Fruit fly (Drosophila melanogaster) whole organism, embryonic: ENCODE measurements around the gene Tim17b1.

Experiments used
- B-H1 ChIP-seq: fragments of 200-800 bp; sonication (Bioruptor generic); IDR thresholded peaks from 3 replicates; pipeline ENCODE4 v1.3.6; 2022; ENCODE audit warnings: missing biosample characterization, missing genetic modification characterization
- BEAF-32 ChIP-seq: fragments of 200-800 bp; sonication (Bioruptor generic); optimal IDR thresholded peaks from 3 replicates; lab custom pipeline; 2017; ENCODE audit warnings: missing biosample characterization, missing genetic modification characterization, mild to moderate bottlenecking, moderate library complexity, missing genetic modification reagents
- CG10654 ChIP-seq: fragments of 200-800 bp; sonication (Bioruptor generic); optimal IDR thresholded peaks from 2 replicates; lab custom pipeline; 2016; ENCODE audit warnings: missing biosample characterization, missing genetic modification characterization
- CG10979 ChIP-seq: fragments of 200-800 bp; sonication (Bioruptor generic); optimal IDR thresholded peaks from 2 replicates; lab custom pipeline; 2018; ENCODE audit warnings: missing biosample characterization, mild to moderate bottlenecking, missing genetic modification characterization, moderate library complexity
- CG13894 ChIP-seq: fragments of 200-800 bp; sonication (Bioruptor generic); optimal IDR thresholded peaks from 3 replicates; lab custom pipeline; 2018; ENCODE audit warnings: missing biosample characterization, mild to moderate bottlenecking, missing genetic modification characterization, moderate library complexity
- CG14860 ChIP-seq: fragments of 200-800 bp; sonication (Bioruptor generic); IDR thresholded peaks from 3 replicates; pipeline ENCODE4 v1.3.6; 2022; ENCODE audit warnings: missing biosample characterization, missing genetic modification characterization; ENCODE audit not compliant: partially characterized antibody
- CG14965 ChIP-seq: fragments of 200-800 bp; sonication (Bioruptor generic); optimal IDR thresholded peaks from 2 replicates; lab custom pipeline; 2016; ENCODE audit warnings: missing biosample characterization, missing genetic modification characterization, borderline replicate concordance
- CG15696 ChIP-seq: fragments of 200-800 bp; sonication (Bioruptor generic); optimal IDR thresholded peaks from 2 replicates; lab custom pipeline; 2019; ENCODE audit warnings: missing biosample characterization, mild to moderate bottlenecking, missing genetic modification characterization, moderate library complexity
- CG16863 ChIP-seq: fragments of 200-800 bp; sonication (Bioruptor generic); optimal IDR thresholded peaks from 3 replicates; lab custom pipeline; 2016; ENCODE audit warnings: missing biosample characterization, missing genetic modification characterization
- CG17328 ChIP-seq: fragments of 200-800 bp; sonication (Bioruptor generic); IDR thresholded peaks from 2 replicates; pipeline ENCODE4 v1.3.6; 2022; ENCODE audit warnings: missing biosample characterization, missing genetic modification characterization
- CG18262 ChIP-seq: fragments of 200-800 bp; optimal IDR thresholded peaks from 3 replicates; lab custom pipeline; 2019; ENCODE audit warnings: missing biosample characterization, mild to moderate bottlenecking, missing genetic modification characterization, moderate library complexity
- CG30020 ChIP-seq: fragments of 200-800 bp; optimal IDR thresholded peaks from 2 replicates; lab custom pipeline; 2019; ENCODE audit warnings: missing biosample characterization, mild to moderate bottlenecking, missing genetic modification characterization, moderate library complexity
- CG32767 ChIP-seq: fragments of 200-800 bp; sonication (Bioruptor generic); IDR thresholded peaks from 2 replicates; pipeline ENCODE4 v1.3.6; 2022; ENCODE audit warnings: missing biosample characterization, missing genetic modification characterization
- CG3407 ChIP-seq: fragments of 200-800 bp; sonication (Bioruptor generic); optimal IDR thresholded peaks from 2 replicates; lab custom pipeline; 2018; ENCODE audit warnings: missing biosample characterization, mild to moderate bottlenecking, missing genetic modification characterization
- CG34376 ChIP-seq: fragments of 200-800 bp; sonication (Bioruptor generic); optimal IDR thresholded peaks from 2 replicates; lab custom pipeline; 2018; ENCODE audit warnings: missing biosample characterization, mild to moderate bottlenecking, missing genetic modification characterization
- CG3726 ChIP-seq: fragments of 200-800 bp; sonication (Bioruptor generic); IDR thresholded peaks from 3 replicates; pipeline ENCODE4, ENCODE4 v1.3.6; 2022; ENCODE audit warnings: missing biosample characterization, missing genetic modification characterization
- CG4424 ChIP-seq: fragments of 200-800 bp; sonication (Bioruptor generic); optimal IDR thresholded peaks from 3 replicates; lab custom pipeline; 2016; ENCODE audit warnings: missing biosample characterization, missing genetic modification characterization
- CG5953 ChIP-seq: fragments of 200-800 bp; sonication (Bioruptor generic); IDR thresholded peaks from 2 replicates; pipeline ENCODE4 v1.3.6; 2022; ENCODE audit warnings: missing biosample characterization, missing genetic modification characterization
- CG6272 ChIP-seq: fragments of 200-800 bp; sonication (Bioruptor generic); IDR thresholded peaks from 2 replicates; pipeline ENCODE4 v1.3.6; 2022; ENCODE audit warnings: missing biosample characterization, missing genetic modification characterization
- CG6683 ChIP-seq: fragments of 200-800 bp; sonication (Bioruptor generic); optimal IDR thresholded peaks from 2 replicates; lab custom pipeline; 2017; ENCODE audit warnings: missing biosample characterization, mild to moderate bottlenecking, missing genetic modification characterization, missing genetic modification reagents
- CG7556 ChIP-seq: fragments of 200-800 bp; sonication (Bioruptor generic); optimal IDR thresholded peaks from 2 replicates; lab custom pipeline; 2017; ENCODE audit warnings: missing biosample characterization, mild to moderate bottlenecking, missing genetic modification characterization
- CG9437 ChIP-seq: fragments of 200-800 bp; sonication (Bioruptor generic); optimal IDR thresholded peaks from 2 replicates; lab custom pipeline; 2018; ENCODE audit warnings: missing biosample characterization, mild to moderate bottlenecking, missing genetic modification characterization
- Dip2 ChIP-seq: fragments of 200-800 bp; sonication (Bioruptor generic); IDR thresholded peaks from 2 replicates; pipeline ENCODE4 v1.3.6; 2022; ENCODE audit warnings: missing biosample characterization, missing genetic modification characterization
- Eip74EF ChIP-seq, 2 experiments: fragments of 200-800 bp in 1 of 2; fragments of >200 bp in 1 of 2; sonication (Bioruptor generic) in 1 of 2; optimal IDR thresholded peaks; 2 replicates each; lab custom pipeline; 2017 to 2019; ENCODE audit warnings: missing biosample characterization in 2 of 2, missing genetic modification characterization in 2 of 2, mild to moderate bottlenecking in 1 of 2, moderate library complexity in 1 of 2
- Gsc ChIP-seq: fragments of 200-800 bp; sonication (Bioruptor generic); IDR thresholded peaks from 2 replicates; pipeline ENCODE4 v1.3.6; 2022; ENCODE audit warnings: missing biosample characterization, missing genetic modification characterization
- Gug ChIP-seq: fragments of 200-800 bp; sonication (Bioruptor generic); IDR thresholded peaks from 4 replicates; pipeline ENCODE4 v1.3.6; 2022; ENCODE audit warnings: missing biosample characterization, missing genetic modification characterization
- Hr78 ChIP-seq, 2 experiments: fragments of 200-800 bp in 1 of 2; fragments of >200 bp in 1 of 2; sonication (Bioruptor generic) in 1 of 2; optimal IDR thresholded peaks; 2 replicates each; lab custom pipeline; 2017 to 2019; ENCODE audit warnings: missing biosample characterization in 2 of 2, missing genetic modification characterization in 2 of 2, mild to moderate bottlenecking in 1 of 2, moderate library complexity in 1 of 2
- Hsf ChIP-seq: fragments of 200-800 bp; sonication (Bioruptor generic); optimal IDR thresholded peaks from 3 replicates; lab custom pipeline; 2016; ENCODE audit warnings: missing biosample characterization, missing genetic modification characterization
- Oaz ChIP-seq: fragments of 200-800 bp; sonication (Bioruptor generic); IDR thresholded peaks from 2 replicates; pipeline ENCODE4 v1.3.6; 2022; ENCODE audit warnings: missing biosample characterization, missing genetic modification characterization
- Six4 ChIP-seq: fragments of 200-800 bp; sonication (Bioruptor generic); optimal IDR thresholded peaks from 2 replicates; lab custom pipeline; 2016; ENCODE audit warnings: missing biosample characterization, missing genetic modification characterization
- ac ChIP-seq: fragments of 200-800 bp; sonication (Bioruptor generic); optimal IDR thresholded peaks from 3 replicates; lab custom pipeline; 2017; ENCODE audit warnings: missing biosample characterization, mild to moderate bottlenecking, missing genetic modification characterization
- bab2 ChIP-seq: fragments of 200-800 bp; sonication (Bioruptor generic); optimal IDR thresholded peaks from 2 replicates; lab custom pipeline; 2016; ENCODE audit warnings: missing biosample characterization, missing genetic modification characterization
- bigmax ChIP-seq: fragments of 200-800 bp; sonication (Bioruptor generic); optimal IDR thresholded peaks from 2 replicates; lab custom pipeline; 2018; ENCODE audit warnings: missing biosample characterization, mild to moderate bottlenecking, missing genetic modification characterization
- btn ChIP-seq: fragments of 200-800 bp; sonication (Bioruptor generic); optimal IDR thresholded peaks from 2 replicates; lab custom pipeline; 2016; ENCODE audit warnings: missing biosample characterization, missing genetic modification characterization
- chinmo ChIP-seq: fragments of 200-800 bp; sonication (Bioruptor generic); IDR thresholded peaks from 4 replicates; pipeline ENCODE4 v1.3.6; 2022; ENCODE audit warnings: missing biosample characterization, missing genetic modification characterization; ENCODE audit not compliant: partially characterized antibody
- dimm ChIP-seq: fragments of 200-800 bp; sonication (Bioruptor generic); IDR thresholded peaks from 2 replicates; pipeline ENCODE4 v1.3.6; 2022; ENCODE audit warnings: missing biosample characterization, missing genetic modification characterization
- dmrt99B ChIP-seq: fragments of 200-800 bp; sonication (Bioruptor generic); optimal IDR thresholded peaks from 2 replicates; lab custom pipeline; 2018; ENCODE audit warnings: missing biosample characterization, mild to moderate bottlenecking, missing genetic modification characterization, moderate library complexity
- fd102C ChIP-seq: fragments of 200-800 bp; sonication (Bioruptor generic); optimal IDR thresholded peaks from 2 replicates; lab custom pipeline; 2018; ENCODE audit warnings: missing biosample characterization, mild to moderate bottlenecking, missing genetic modification characterization, moderate library complexity
- ham ChIP-seq: fragments of 200-800 bp; sonication (Bioruptor generic); IDR thresholded peaks from 2 replicates; pipeline ENCODE4 v1.3.6; 2022; ENCODE audit warnings: missing biosample characterization, missing genetic modification characterization
- ind ChIP-seq: fragments of 200-800 bp; sonication (Bioruptor generic); optimal IDR thresholded peaks from 3 replicates; lab custom pipeline; 2016; ENCODE audit warnings: missing biosample characterization, missing genetic modification characterization
- kay ChIP-seq: fragments of 200-800 bp; sonication (Bioruptor generic); optimal IDR thresholded peaks from 2 replicates; lab custom pipeline; 2016; ENCODE audit warnings: missing biosample characterization, missing genetic modification characterization
- mam ChIP-seq: fragments of 200-800 bp; sonication (Bioruptor generic); optimal IDR thresholded peaks from 3 replicates; lab custom pipeline; 2016; ENCODE audit warnings: missing biosample characterization, missing genetic modification characterization
- nerfin-2 ChIP-seq: fragments of 200-800 bp; sonication (Bioruptor generic); IDR thresholded peaks from 2 replicates; pipeline ENCODE4 v1.3.6; 2022; ENCODE audit warnings: missing biosample characterization, missing genetic modification characterization; ENCODE audit not compliant: partially characterized antibody
- pan ChIP-seq, 4 experiments: fragments of >200 bp in 3 of 4; fragments of 200-800 bp in 1 of 4; sonication (Bioruptor generic) in 1 of 4; optimal IDR thresholded peaks in 3 of 4; IDR thresholded peaks in 1 of 4; 2 replicates each; pipeline versions ENCODE4 v1.3.6 to Lab custom; 2017 to 2022; ENCODE audit warnings: missing biosample characterization in 2 of 4, missing genetic modification characterization in 2 of 4, mixed read lengths in 1 of 4
- ro ChIP-seq: fragments of 200-800 bp; sonication (Bioruptor generic); IDR thresholded peaks from 2 replicates; pipeline ENCODE4 v1.3.6; 2022; ENCODE audit warnings: missing biosample characterization, missing genetic modification characterization
- sisA ChIP-seq: fragments of 200-800 bp; sonication (Bioruptor generic); IDR thresholded peaks from 2 replicates; pipeline ENCODE4 v1.3.6; 2022; ENCODE audit warnings: missing biosample characterization, missing genetic modification characterization
- sr ChIP-seq: fragments of 200-800 bp; sonication (Bioruptor generic); IDR thresholded peaks from 3 replicates; pipeline ENCODE4 v1.3.6; 2022; ENCODE audit warnings: missing biosample characterization, missing genetic modification characterization
- tin ChIP-seq: fragments of 200-800 bp; sonication (Bioruptor generic); optimal IDR thresholded peaks from 3 replicates; lab custom pipeline; 2016; ENCODE audit warnings: missing biosample characterization, missing genetic modification characterization
- trh ChIP-seq: fragments of 200-800 bp; sonication (Bioruptor generic); optimal IDR thresholded peaks from 2 replicates; lab custom pipeline; 2016; ENCODE audit warnings: missing biosample characterization, missing genetic modification characterization

Tim17b1 gene

dm6 chr3R:5319059-5319785 is 19.3 kb downstream of the Tim17b1 start (continued):
- TF ChIP-seq Gug (GFP tag; lab: Robert Waterston, UW) (no peak), Gsc (GFP tag; lab: Robert Waterston, UW) (no peak), mam (no peak), nerfin-2 (GFP tag; lab: Robert Waterston, UW) (no peak), ac (GFP tag; lab: Kevin White, UChicago) (peak; percentile 74), bab2 (GFP tag; lab: Kevin White, UChicago) (peak; percentile 53), trh (GFP tag; lab: Kevin White, UChicago) (no peak), CG15696 (tag; lab: Kevin White, UChicago) (peak; percentile 89), CG7556 (GFP tag; lab: Kevin White, UChicago) (peak; percentile 61), CG10654 (no peak), kay (GFP tag; lab: Kevin White, UChicago) (peak; percentile 24), btn (no peak), Eip74EF (GFP tag; optimal IDR thresholded peaks at IDR 0.05; lab: Kevin White, UChicago) (no peak), Dip2 (GFP tag; lab: Robert Waterston, UW) (no peak), CG4424 (GFP tag; lab: Kevin White, UChicago) (peak; percentile 22), CG14860 (GFP tag; lab: Robert Waterston, UW) (no peak), CG18262 (tag; lab: Kevin White, UChicago) (peak; percentile 60), CG16863 (GFP tag; lab: Kevin White, UChicago) (peak; percentile 48), dimm (GFP tag; lab: Robert Waterston, UW) (no peak), CG14965 (GFP tag; lab: Kevin White, UChicago) (no peak), CG17328 (no peak), CG6272 (no peak), ham (GFP tag; lab: Robert Waterston, UW) (no peak), CG9437 (GFP tag; lab: Kevin White, UChicago) (no peak), sisA (GFP tag; lab: Robert Waterston, UW) (no peak), CG3726 (GFP tag; lab: Robert Waterston, UW) (no peak), CG6683 (GFP tag; lab: Kevin White, UChicago) (no peak), BEAF-32 (GFP tag; lab: Kevin White, UChicago) (no peak), ro (GFP tag; lab: Robert Waterston, UW) (no peak), Oaz (no peak), dmrt99B (peak; percentile 11), CG3407 (GFP tag; lab: Kevin White, UChicago) (peak; percentile 61), CG5953 (GFP tag; lab: Robert Waterston, UW) (no peak), chinmo (no peak), Hsf (peak; percentile 0), tin (GFP tag; lab: Kevin White, UChicago) (peak; percentile 6), bigmax (GFP tag; lab: Kevin White, UChicago) (no peak), Six4 (GFP tag; lab: Kevin White, UChicago) (no peak), Hr78 (GFP tag; optimal IDR thresholded peaks at IDR 0.05; lab: Kevin White, UChicago) (no peak), CG30020 (tag; lab: Kevin White, UChicago) (no peak), CG32767 (GFP tag; lab: Robert Waterston, UW) (no peak), B-H1 (GFP tag; lab: Robert Waterston, UW) (no peak), CG34376 (GFP tag; lab: Kevin White, UChicago) (no peak), CG10979 (tag; lab: Kevin White, UChicago) (peak; percentile 31), sr (no peak), ind (no peak), pan (optimal IDR thresholded peaks at IDR 0.05; lab: Kevin White, UChicago) (no peak), pan (GFP tag; optimal IDR thresholded peaks at IDR 0.05 in 1 of 2, IDR thresholded peaks at IDR 0.05 in 1 of 2) (no peak), CG13894 (tag; lab: Kevin White, UChicago) (peak; percentile 51), fd102C (GFP tag; lab: Kevin White, UChicago) (peak; percentile 81)
